Fruit fly (Drosophila melanogaster) whole organism, larva: ENCODE results near the gene CG8664.
A peak's percentile ranks its signal among the peaks of the same experiment; 100 is the strongest.

ENCODE experiments used
- noc ChIP-seq: fragments of 200-800 bp; sonication (Bioruptor generic); optimal IDR thresholded peaks from 3 replicates; lab custom pipeline; 2019; ENCODE audit warnings: missing biosample characterization, mild to moderate bottlenecking, missing genetic modification characterization, moderate library complexity

The CG8664 gene

dm6 chrX:17282626-17283025, at the start of gene CG8664:
CG8664 (minus strand) TSS chrX:17282726.
- no peak for TF ChIP-seq noc (tag; lab: Kevin White, UChicago)

- no peak for TF ChIP-seq noc (tag; lab: Kevin White, UChicago)
Observed at dm6 chrX:17330678-17331261, 48.2 kb upstream of the CG8664 start.

- TF ChIP-seq noc (tag; lab: Kevin White, UChicago) = peak; percentile 56
Observed at dm6 chrX:17329933-17330674, 47.6 kb upstream of the CG8664 start.

dm6 chrX:17322852-17323251, 40.3 kb upstream of the CG8664 start:
- TF ChIP-seq noc (tag; lab: Kevin White, UChicago) = no peak

dm6 chrX:17316723-17317262, 34.3 kb upstream of the CG8664 start:
- no peak for TF ChIP-seq noc (tag; lab: Kevin White, UChicago)

dm6 chrX:17315566-17315965, 33.0 kb upstream of the CG8664 start:
- no peak for TF ChIP-seq noc (tag; lab: Kevin White, UChicago)

dm6 chrX:17314213-17314612, 31.7 kb upstream of the CG8664 start, which contains the start of gene B-H2:
B-H2 (plus strand) TSS chrX:17314581.
- no peak for TF ChIP-seq noc (tag; lab: Kevin White, UChicago)

dm6 chrX:17313346-17313745, 30.8 kb upstream of the CG8664 start:
- no peak for TF ChIP-seq noc (tag; lab: Kevin White, UChicago)

- no peak for TF ChIP-seq noc (tag; lab: Kevin White, UChicago)
Observed at dm6 chrX:17308211-17308610, 25.7 kb upstream of the CG8664 start.

dm6 chrX:17305544-17305943, 23.0 kb upstream of the CG8664 start:
- no peak for TF ChIP-seq noc (tag; lab: Kevin White, UChicago)

- TF ChIP-seq noc (tag; lab: Kevin White, UChicago) = no peak
Observed at dm6 chrX:17302202-17303061, 19.9 kb upstream of the CG8664 start.

- TF ChIP-seq noc (tag; lab: Kevin White, UChicago) = no peak
Observed at dm6 chrX:17301705-17302104, 19.2 kb upstream of the CG8664 start, which contains the start of gene Fim. Fim (minus strand) TSS chrX:17301929.

- no peak for TF ChIP-seq noc (tag; lab: Kevin White, UChicago)
Observed at dm6 chrX:17300609-17301208, 18.2 kb upstream of the CG8664 start.

dm6 chrX:17298900-17299836, 16.6 kb upstream of the CG8664 start:
- peak; percentile 70 for TF ChIP-seq noc (tag; lab: Kevin White, UChicago)
